ENCODE assay signal across 4 worm cellular contexts in the genomic region with DNA sequence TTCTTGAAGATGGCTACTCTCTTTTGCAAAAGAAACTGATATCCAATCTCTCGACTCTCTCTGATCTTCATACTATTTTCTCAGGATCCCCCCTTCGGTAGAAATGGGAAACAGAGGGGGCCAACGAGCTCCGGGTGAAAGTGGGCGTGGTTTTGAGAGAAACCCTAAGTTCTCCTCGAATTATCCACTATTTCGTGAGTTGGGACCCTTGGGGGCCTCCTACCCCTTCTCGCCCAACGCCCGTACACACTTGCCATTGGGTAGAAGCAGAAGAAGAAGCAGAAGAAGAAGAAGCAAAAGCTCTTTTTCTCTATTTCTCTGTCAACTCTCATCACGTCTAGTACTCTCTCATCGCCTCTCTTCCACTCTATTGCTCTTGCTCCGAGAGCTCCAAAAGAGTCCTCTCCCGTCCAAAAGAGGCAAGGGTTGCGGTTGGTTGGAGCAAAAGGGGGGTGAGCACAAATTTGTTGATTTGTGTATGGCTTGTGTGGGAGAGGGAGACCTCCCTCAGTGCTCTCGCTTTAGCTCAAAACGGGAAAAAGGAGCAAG.
TF ChIP-seq lines count a peak whose summit lies in the region.

No protein-coding gene starts in this region.

TF ChIP-seq in whole organism, L2 larva, 48 proteins besides CTCF, POLR2A, EP300 and RAD21 (continues in another document):
- TF ChIP-seq nhr-6 (tag; optimal IDR thresholded peaks at IDR 0.05; lab: Kevin White, UChicago) (peak; percentile 25), gmeb-1 (tag; optimal IDR thresholded peaks at IDR 0.05; lab: Kevin White, UChicago) (no peak), lin-13 (GFP tag; optimal IDR thresholded peaks at IDR 0.05; lab: Kevin White, UChicago) (no peak), snpc-4 (tag; optimal IDR thresholded peaks at IDR 0.05; lab: Kevin White, UChicago) (peak; percentile 9), nhr-129 (tag; optimal IDR thresholded peaks at IDR 0.05; lab: Kevin White, UChicago) (peak; percentile 76), zag-1 (tag; optimal IDR thresholded peaks at IDR 0.05; lab: Kevin White, UChicago) (peak; percentile 42), sma-9 (GFP tag; optimal IDR thresholded peaks at IDR 0.05; lab: Kevin White, UChicago) (peak; percentile 63), sma-9 (tag; optimal IDR thresholded peaks at IDR 0.05; lab: Kevin White, UChicago) (no peak), lin-11 (tag; optimal IDR thresholded peaks at IDR 0.05; lab: Kevin White, UChicago) (peak; percentile 46), skn-1 (tag; optimal IDR thresholded peaks at IDR 0.05; lab: Kevin White, UChicago) (no peak), blmp-1 (tag; optimal IDR thresholded peaks at IDR 0.05; lab: Kevin White, UChicago; ENCODE audit: insufficient read depth) (no peak), sem-4 (tag; optimal IDR thresholded peaks at IDR 0.05; lab: Kevin White, UChicago) (peak; percentile 15), mdl-1 (tag; optimal IDR thresholded peaks at IDR 0.05; lab: Kevin White, UChicago) (peak in 1 of 2 experiments; percentile 37), dmd-4 (tag; optimal IDR thresholded peaks at IDR 0.05; lab: Kevin White, UChicago) (no peak), C34F6.9 (tag; optimal IDR thresholded peaks at IDR 0.05; lab: Kevin White, UChicago) (peak; percentile 81), unc-55 (GFP tag; optimal IDR thresholded peaks at IDR 0.05; lab: Kevin White, UChicago) (peak; percentile 72), ztf-4 (tag; optimal IDR thresholded peaks at IDR 0.05; lab: Kevin White, UChicago) (no peak), egl-27 (tag; optimal IDR thresholded peaks at IDR 0.05; lab: Kevin White, UChicago) (no peak), nhr-77 (tag; optimal IDR thresholded peaks at IDR 0.05; lab: Kevin White, UChicago) (no peak), nhr-237 (tag; optimal IDR thresholded peaks at IDR 0.05; lab: Kevin White, UChicago) (no peak), nhr-11 (tag; optimal IDR thresholded peaks at IDR 0.05; lab: Kevin White, UChicago) (no peak), lin-39 (tag; optimal IDR thresholded peaks at IDR 0.05; lab: Kevin White, UChicago) (peak; percentile 20)

TF ChIP-seq in whole organism, L4 larva, 104 proteins besides CTCF, POLR2A, EP300 and RAD21 (continues in another document):
- peak; percentile 34 for TF ChIP-seq hlh-11 (tag; optimal IDR thresholded peaks at IDR 0.05; lab: Kevin White, UChicago)
- no peak for TF ChIP-seq ama-1 (optimal IDR thresholded peaks at IDR 0.05; lab: Kevin White, UChicago)
- TF ChIP-seq spr-3 (GFP tag; optimal IDR thresholded peaks at IDR 0.05; lab: Kevin White, UChicago): no peak
- TF ChIP-seq mxl-3 (GFP tag; optimal IDR thresholded peaks at IDR 0.05; lab: Kevin White, UChicago): peak; percentile 16
- no peak for TF ChIP-seq gei-8 (GFP tag; optimal IDR thresholded peaks at IDR 0.05; lab: Kevin White, UChicago)
- no peak for TF ChIP-seq daf-8 (GFP tag; IDR thresholded peaks at IDR 0.05; lab: Robert Waterston, UW)
- TF ChIP-seq mep-1 (tag; optimal IDR thresholded peaks at IDR 0.05; lab: Kevin White, UChicago): peak; percentile 60
- TF ChIP-seq aha-1 (tag; lab: Kevin White, UChicago): peak; percentile 85
- TF ChIP-seq Y105C5A.15 (GFP tag; IDR thresholded peaks at IDR 0.05; lab: Robert Waterston, UW): no peak
- no peak for TF ChIP-seq ceh-28 (tag; optimal IDR thresholded peaks at IDR 0.05; lab: Kevin White, UChicago)
- TF ChIP-seq lsy-2 (tag; optimal IDR thresholded peaks at IDR 0.05; lab: Kevin White, UChicago): peak in 1 of 2 experiments; percentile 54
- no peak for TF ChIP-seq egl-27 (tag; optimal IDR thresholded peaks at IDR 0.05; lab: Kevin White, UChicago)
- TF ChIP-seq nhr-48 (tag; optimal IDR thresholded peaks at IDR 0.05; lab: Kevin White, UChicago): peak; percentile 18
- TF ChIP-seq hmg-1.1 (GFP tag; IDR thresholded peaks at IDR 0.05; lab: Robert Waterston, UW): peak; percentile 76
- 0 out of 2 replicates have a peak, but pooled peaks have one; percentile 32 for TF ChIP-seq vab-7 (GFP tag; IDR thresholded peaks at IDR 0.05; lab: Robert Waterston, UW)
- no peak for TF ChIP-seq sdz-12 (GFP tag; optimal IDR thresholded peaks at IDR 0.05; lab: Kevin White, UChicago)
- no peak for TF ChIP-seq tag-97 (GFP tag; IDR thresholded peaks at IDR 0.05; lab: Robert Waterston, UW)
- TF ChIP-seq zip-2 (tag; optimal IDR thresholded peaks at IDR 0.05; lab: Kevin White, UChicago): no peak
- no peak for TF ChIP-seq nhr-10 (tag; optimal IDR thresholded peaks at IDR 0.05; lab: Kevin White, UChicago)
- peak; percentile 18; the same call in 1 of the 2 replicates for TF ChIP-seq snpc-1.2 (GFP tag; IDR thresholded peaks at IDR 0.05; lab: Robert Waterston, UW)
- no peak for TF ChIP-seq nhr-6 (tag; optimal IDR thresholded peaks at IDR 0.05; lab: Kevin White, UChicago)
- TF ChIP-seq attf-4 (tag; optimal IDR thresholded peaks at IDR 0.05; lab: Kevin White, UChicago): no peak
- TF ChIP-seq hlh-30 (tag; optimal IDR thresholded peaks at IDR 0.05; lab: Kevin White, UChicago; ENCODE audit: insufficient read depth): no peak

TF ChIP-seq in whole organism, late embryonic, 69 proteins besides CTCF, POLR2A, EP300 and RAD21 (continues in another document):
- TF ChIP-seq lim-6 (tag; optimal IDR thresholded peaks at IDR 0.05; lab: Kevin White, UChicago): no peak
- TF ChIP-seq pha-4 (tag; optimal IDR thresholded peaks at IDR 0.05; lab: Kevin White, UChicago): no peak
- TF ChIP-seq ceh-48 (tag; optimal IDR thresholded peaks at IDR 0.05; lab: Kevin White, UChicago): peak; percentile 12
- no peak for TF ChIP-seq lin-11 (tag; optimal IDR thresholded peaks at IDR 0.05; lab: Kevin White, UChicago)
- TF ChIP-seq ceh-19 (GFP tag; optimal IDR thresholded peaks at IDR 0.05; lab: Kevin White, UChicago): no peak
- no peak for TF ChIP-seq C38D4.7 (GFP tag; optimal IDR thresholded peaks at IDR 0.05; lab: Kevin White, UChicago)
- TF ChIP-seq sdc-2 (tag; optimal IDR thresholded peaks at IDR 0.05; lab: Kevin White, UChicago): no peak
- TF ChIP-seq dmd-4 (tag; optimal IDR thresholded peaks at IDR 0.05; lab: Kevin White, UChicago; ENCODE audit: borderline replicate concordance): no peak
- no peak for TF ChIP-seq fkh-6 (tag; optimal IDR thresholded peaks at IDR 0.05; lab: Kevin White, UChicago)
- no peak for TF ChIP-seq mec-3 (tag; optimal IDR thresholded peaks at IDR 0.05; lab: Kevin White, UChicago; ENCODE audit: borderline replicate concordance)
- peak; percentile 74 for TF ChIP-seq unc-42 (tag; optimal IDR thresholded peaks at IDR 0.05; lab: Kevin White, UChicago)
- no peak for TF ChIP-seq ref-2 (tag; optimal IDR thresholded peaks at IDR 0.05; lab: Kevin White, UChicago)
- no peak for TF ChIP-seq zip-5 (tag; optimal IDR thresholded peaks at IDR 0.05; lab: Kevin White, UChicago)
- TF ChIP-seq ceh-14 (tag; optimal IDR thresholded peaks at IDR 0.05; lab: Kevin White, UChicago): no peak
- peak; percentile 96 for TF ChIP-seq nfya-1 (tag; optimal IDR thresholded peaks at IDR 0.05; lab: Kevin White, UChicago)
- no peak for TF ChIP-seq pros-1 (tag; optimal IDR thresholded peaks at IDR 0.05; lab: Kevin White, UChicago)
- no peak for TF ChIP-seq sox-2 (GFP tag; IDR thresholded peaks at IDR 0.05; lab: Robert Waterston, UW)
- no peak for TF ChIP-seq fkh-10 (GFP tag; optimal IDR thresholded peaks at IDR 0.05; lab: Kevin White, UChicago)
- TF ChIP-seq ceh-6 (GFP tag; optimal IDR thresholded peaks at IDR 0.05; lab: Kevin White, UChicago): peak; percentile 2
- TF ChIP-seq C08G9.2 (tag; optimal IDR thresholded peaks at IDR 0.05; lab: Kevin White, UChicago): peak; percentile 36
- TF ChIP-seq pha-2 (tag; optimal IDR thresholded peaks at IDR 0.05; lab: Kevin White, UChicago): no peak
- no peak for TF ChIP-seq ahr-1 (tag; optimal IDR thresholded peaks at IDR 0.05; lab: Kevin White, UChicago)
- no peak for TF ChIP-seq nhr-232 (tag; optimal IDR thresholded peaks at IDR 0.05; lab: Kevin White, UChicago)

TF ChIP-seq in whole organism, mixed stage, embryonic, 35 proteins besides CTCF, POLR2A, EP300 and RAD21 (continues in another document):
- TF ChIP-seq M03D4.4 (tag; optimal IDR thresholded peaks at IDR 0.05; lab: Kevin White, UChicago): peak; percentile 42
- TF ChIP-seq unc-120 (tag; optimal IDR thresholded peaks at IDR 0.05; lab: Kevin White, UChicago; ENCODE audit: poor library complexity, severe bottlenecking): peak; percentile 94
- no peak for TF ChIP-seq lin-13 (tag; optimal IDR thresholded peaks at IDR 0.05; lab: Kevin White, UChicago)
- peak; percentile 60 for TF ChIP-seq sptf-1 (tag; optimal IDR thresholded peaks at IDR 0.05; lab: Kevin White, UChicago)
- no peak for TF ChIP-seq ceh-39 (tag; optimal IDR thresholded peaks at IDR 0.05; lab: Kevin White, UChicago)
- TF ChIP-seq elt-3 (tag; optimal IDR thresholded peaks at IDR 0.05; lab: Kevin White, UChicago): no peak
- TF ChIP-seq blmp-1 (tag; optimal IDR thresholded peaks at IDR 0.05; lab: Kevin White, UChicago): no peak
- TF ChIP-seq unc-62 (GFP tag; optimal IDR thresholded peaks at IDR 0.05; lab: Kevin White, UChicago): no peak
- no peak for TF ChIP-seq cnd-1 (tag; optimal IDR thresholded peaks at IDR 0.05; lab: Kevin White, UChicago)
- no peak for TF ChIP-seq flh-1 (GFP tag; optimal IDR thresholded peaks at IDR 0.05; lab: Kevin White, UChicago)
- peak; percentile 84 for TF ChIP-seq ces-1 (GFP tag; optimal IDR thresholded peaks at IDR 0.05; lab: Kevin White, UChicago)
- TF ChIP-seq unc-39 (tag; optimal IDR thresholded peaks at IDR 0.05; lab: Kevin White, UChicago): no peak
- peak; percentile 41 for TF ChIP-seq lsy-2 (tag; optimal IDR thresholded peaks at IDR 0.05; lab: Kevin White, UChicago)
- no peak for TF ChIP-seq nhr-2 (tag; optimal IDR thresholded peaks at IDR 0.05; lab: Kevin White, UChicago)
- no peak for TF ChIP-seq elt-1 (tag; optimal IDR thresholded peaks at IDR 0.05; lab: Kevin White, UChicago; ENCODE audit: borderline replicate concordance, insufficient read depth)
- TF ChIP-seq sem-2 (GFP tag; optimal IDR thresholded peaks at IDR 0.05; lab: Kevin White, UChicago): no peak
- TF ChIP-seq pha-4 (tag; optimal IDR thresholded peaks at IDR 0.05; lab: Kevin White, UChicago): no peak
- TF ChIP-seq ceh-83 (GFP tag; optimal IDR thresholded peaks at IDR 0.05; lab: Kevin White, UChicago): peak; percentile 35
- peak; percentile 36 for TF ChIP-seq mls-2 (tag; optimal IDR thresholded peaks at IDR 0.05; lab: Kevin White, UChicago)
- no peak for TF ChIP-seq nhr-12 (tag; optimal IDR thresholded peaks at IDR 0.05; lab: Kevin White, UChicago)
- no peak for TF ChIP-seq zip-8 (tag; optimal IDR thresholded peaks at IDR 0.05; lab: Kevin White, UChicago)
- no peak for TF ChIP-seq bed-3 (GFP tag; optimal IDR thresholded peaks at IDR 0.05; lab: Kevin White, UChicago)
- TF ChIP-seq ztf-11 (tag; optimal IDR thresholded peaks at IDR 0.05; lab: Kevin White, UChicago): no peak
- no peak for TF ChIP-seq ceh-43 (GFP tag; optimal IDR thresholded peaks at IDR 0.05; lab: Kevin White, UChicago)
- TF ChIP-seq ham-2 (GFP tag; optimal IDR thresholded peaks at IDR 0.05; lab: Kevin White, UChicago): no peak
- peak; percentile 51 for TF ChIP-seq hlh-1 (tag; optimal IDR thresholded peaks at IDR 0.05; lab: Kevin White, UChicago)
- no peak for TF ChIP-seq tbx-8 (GFP tag; optimal IDR thresholded peaks at IDR 0.05; lab: Kevin White, UChicago)
- TF ChIP-seq nhr-28 (tag; optimal IDR thresholded peaks at IDR 0.05; lab: Kevin White, UChicago): no peak
